Worm (Caenorhabditis elegans) whole organism, young adult: ENCODE data around the gene srt-24.
"Not testable (repeated sequence)": the region's sequence is repeated elsewhere in the genome, so short reads cannot be mapped to it uniquely, and the experiment has no call there.

Source experiments
- B0019.2 ChIP-seq: fragments of 200-800 bp; sonication (Bioruptor generic); conservative IDR thresholded peaks from 2 replicates; pipeline ENCODE4 v1.3.6; 2022; ENCODE audit warnings: missing genetic modification reagents, missing genetic modification characterization, missing compliant biosample characterization
- D2030.7 ChIP-seq: fragments of 200-800 bp; sonication (Bioruptor generic); IDR thresholded peaks from 2 replicates; pipeline ENCODE4 v1.3.6; 2022; ENCODE audit warnings: missing genetic modification reagents, missing genetic modification characterization, missing compliant biosample characterization
- F22D6.2 ChIP-seq: sonication (generic microtip); optimal IDR thresholded peaks from 2 replicates; lab custom pipeline; 2016; ENCODE audit warnings: mild to moderate bottlenecking, missing genetic modification characterization, missing compliant biosample characterization
- T07F8.4 ChIP-seq: sonication (generic microtip); optimal IDR thresholded peaks from 2 replicates; lab custom pipeline; 2016; ENCODE audit warnings: mild to moderate bottlenecking, missing genetic modification characterization, moderate library complexity, missing compliant biosample characterization
- Y56A3A.18 ChIP-seq: fragments of 200-800 bp; sonication (Bioruptor generic); IDR thresholded peaks from 2 replicates; pipeline ENCODE4 v1.3.6; 2022; ENCODE audit warnings: missing genetic modification reagents, missing genetic modification characterization, missing compliant biosample characterization
- ama-1 ChIP-seq, 3 experiments: fragments of 150-350 bp in 1 of 3; sonication (generic microtip) in 2 of 3; optimal IDR thresholded peaks; 2 replicates each; lab custom pipeline; 2014 to 2018; ENCODE audit warnings: missing biosample characterization in 2 of 3, missing genetic modification characterization in 2 of 3, missing genetic modification reagents in 2 of 3
- attf-6 ChIP-seq: fragments of 200-800 bp; sonication (Bioruptor generic); IDR thresholded peaks from 2 replicates; pipeline ENCODE4 v1.3.6; 2022; ENCODE audit warnings: missing genetic modification reagents, missing genetic modification characterization, missing compliant biosample characterization
- ceh-100 ChIP-seq: fragments of 200-800 bp; sonication (Bioruptor generic); IDR thresholded peaks from 2 replicates; pipeline ENCODE4 v1.3.6; 2022; ENCODE audit warnings: missing genetic modification reagents, missing genetic modification characterization, missing compliant biosample characterization
- ceh-40 ChIP-seq: fragments of 200-800 bp; sonication (Bioruptor generic); IDR thresholded peaks from 2 replicates; pipeline ENCODE4 v1.3.6; 2022; ENCODE audit warnings: missing genetic modification characterization, missing compliant biosample characterization
- chd-7 ChIP-seq: sonication (generic microtip); optimal IDR thresholded peaks from 2 replicates; lab custom pipeline; 2016; ENCODE audit warnings: mild to moderate bottlenecking, missing genetic modification characterization, moderate library complexity, missing compliant biosample characterization
- dox-1 ChIP-seq: fragments of 200-800 bp; sonication (Bioruptor generic); IDR thresholded peaks from 2 replicates; pipeline ENCODE4 v1.3.6; 2022; ENCODE audit warnings: missing genetic modification reagents, missing genetic modification characterization, missing compliant biosample characterization
- dpl-1 ChIP-seq: fragments of 150-350 bp; optimal IDR thresholded peaks from 2 replicates; lab custom pipeline; 2014; ENCODE audit warnings: missing biosample characterization, missing genetic modification reagents, missing genetic modification characterization
- efl-1 ChIP-seq: fragments of 150-350 bp; optimal IDR thresholded peaks from 2 replicates; lab custom pipeline; 2014; ENCODE audit warnings: missing biosample characterization, missing genetic modification reagents, missing genetic modification characterization
- egrh-3 ChIP-seq: fragments of 200-800 bp; sonication (Bioruptor generic); IDR thresholded peaks from 2 replicates; pipeline ENCODE4 v1.3.6; 2022; ENCODE audit warnings: missing genetic modification reagents, missing genetic modification characterization, missing compliant biosample characterization
- him-1 ChIP-seq: sonication (generic microtip); optimal IDR thresholded peaks from 2 replicates; lab custom pipeline; 2016; ENCODE audit warnings: missing genotype, missing genetic modification reagents, missing genetic modification characterization, missing compliant biosample characterization
- lin-35 ChIP-seq, 3 experiments: fragments of 150-350 bp in 2 of 3; sonication (generic microtip) in 1 of 3; optimal IDR thresholded peaks; 2 replicates each; lab custom pipeline; 2014 to 2018; ENCODE audit warnings: missing biosample characterization in 3 of 3, missing genetic modification characterization in 3 of 3, missing genetic modification reagents in 3 of 3
- lin-54 ChIP-seq: fragments of 200-800 bp; sonication (Bioruptor generic); optimal IDR thresholded peaks from 2 replicates; lab custom pipeline; 2018; ENCODE audit warnings: mild to moderate bottlenecking, missing genetic modification characterization, missing compliant biosample characterization
- lsy-27 ChIP-seq: sonication (generic microtip); optimal IDR thresholded peaks from 2 replicates; lab custom pipeline; 2017; ENCODE audit warnings: missing genetic modification characterization, mild to moderate bottlenecking, missing compliant biosample characterization, antibody characterized with exemption, missing genotype, borderline replicate concordance; ENCODE audit not compliant: insufficient read depth
- mcd-1 ChIP-seq: fragments of 200-800 bp; sonication (Bioruptor generic); IDR thresholded peaks from 2 replicates; pipeline ENCODE4 v1.3.6; 2022; ENCODE audit warnings: missing genetic modification reagents, missing genetic modification characterization, missing compliant biosample characterization
- nfya-2 ChIP-seq: fragments of 200-800 bp; sonication (Bioruptor generic); IDR thresholded peaks from 2 replicates; pipeline ENCODE4 v1.3.6; 2022; ENCODE audit warnings: missing genetic modification reagents, missing genetic modification characterization, missing compliant biosample characterization
- nfyb-1 ChIP-seq: fragments of 200-800 bp; sonication (Bioruptor generic); IDR thresholded peaks from 2 replicates; pipeline ENCODE4 v1.3.6; 2022; ENCODE audit warnings: missing genetic modification reagents, missing genetic modification characterization, missing compliant biosample characterization
- nhr-179 ChIP-seq: sonication (generic microtip); optimal IDR thresholded peaks from 2 replicates; lab custom pipeline; 2016; ENCODE audit warnings: mild to moderate bottlenecking, missing genetic modification characterization, missing compliant biosample characterization
- nhr-80 ChIP-seq: sonication (generic microtip); optimal IDR thresholded peaks from 2 replicates; lab custom pipeline; 2016; ENCODE audit warnings: missing genetic modification characterization, missing compliant biosample characterization
- rcor-1 ChIP-seq: fragments of 200-800 bp; sonication (Bioruptor generic); IDR thresholded peaks from 2 replicates; pipeline ENCODE4 v1.3.6; 2022; ENCODE audit warnings: missing genetic modification reagents, missing genetic modification characterization, missing compliant biosample characterization
- snpc-1.3 ChIP-seq: sonication (generic microtip); optimal IDR thresholded peaks from 2 replicates; lab custom pipeline; 2017; ENCODE audit warnings: missing genetic modification characterization, mild to moderate bottlenecking, missing compliant biosample characterization, antibody characterized with exemption, moderate library complexity, missing genotype, missing genetic modification reagents; ENCODE audit not compliant: insufficient read depth
- snpc-3.4 ChIP-seq: sonication (generic microtip); optimal IDR thresholded peaks from 2 replicates; lab custom pipeline; 2017; ENCODE audit warnings: missing genetic modification characterization, mild to moderate bottlenecking, missing compliant biosample characterization, antibody characterized with exemption, moderate library complexity, missing genotype, missing genetic modification reagents
- tlf-1 ChIP-seq: fragments of 200-800 bp; sonication (Bioruptor generic); optimal IDR thresholded peaks from 2 replicates; lab custom pipeline; 2018; ENCODE audit warnings: mild to moderate bottlenecking, missing genetic modification characterization, missing compliant biosample characterization
- unc-62 ChIP-seq: fragments of 150-350 bp; optimal IDR thresholded peaks from 2 replicates; lab custom pipeline; 2014; ENCODE audit warnings: missing biosample characterization, missing genetic modification reagents, missing genetic modification characterization
- ztf-28 ChIP-seq: fragments of 200-800 bp; sonication (Bioruptor generic); IDR thresholded peaks from 2 replicates; pipeline ENCODE4 v1.3.6; 2022; ENCODE audit warnings: missing genetic modification reagents, missing genetic modification characterization, missing compliant biosample characterization

Gene srt-24

ce11 chrIV:730937-731336 lies at the start of gene srt-24:
srt-24 (minus strand) TSS chrIV:731037.
- TF ChIP-seq T07F8.4 (no peak), nfya-2 (GFP tag; lab: Robert Waterston, UW) (no peak), nhr-179 (tag; lab: Kevin White, UChicago) (no peak), chd-7 (tag; lab: Kevin White, UChicago) (no peak), F22D6.2 (no peak), Y56A3A.18 (GFP tag; lab: Robert Waterston, UW) (no peak), ceh-40 (GFP tag; lab: Robert Waterston, UW) (no peak)

ce11 chrIV:778484-778883 lies 47.6 kb upstream of the srt-24 start, which contains the start of gene ugt-52:
ugt-52 (plus strand) TSS chrIV:778784.
- no peak for TF ChIP-seq snpc-1.3 (tag; lab: Kevin White, UChicago)
- no peak for TF ChIP-seq egrh-3
- no peak for TF ChIP-seq ama-1 (optimal IDR thresholded peaks at IDR 0.05; lab: Kevin White, UChicago)
- TF ChIP-seq ama-1 (GFP tag; optimal IDR thresholded peaks at IDR 0.05; lab: Kevin White, UChicago): no peak
- TF ChIP-seq dox-1 (GFP tag; lab: Robert Waterston, UW): no peak
- TF ChIP-seq nhr-80: peak; percentile 30
- TF ChIP-seq ceh-100: no peak
- TF ChIP-seq, all 124 proteins: peak for 1

ce11 chrIV:773580-773979 lies 42.7 kb upstream of the srt-24 start:
- no peak for TF ChIP-seq ztf-28 (GFP tag; lab: Robert Waterston, UW)
- TF ChIP-seq rcor-1 (GFP tag; lab: Robert Waterston, UW): no peak
- no peak for TF ChIP-seq attf-6
- TF ChIP-seq B0019.2 (GFP tag; lab: Robert Waterston, UW): no peak

ce11 chrIV:772931-773330 lies 42.1 kb upstream of the srt-24 start, which contains the start of gene mrpl-2:
mrpl-2 (plus strand) TSS chrIV:773237.
- TF ChIP-seq snpc-3.4 (no peak), efl-1 (GFP tag; lab: Kevin White, UChicago) (peak; percentile 55), mcd-1 (GFP tag; lab: Robert Waterston, UW) (peak; percentile 85), tlf-1 (GFP tag; lab: Kevin White, UChicago) (no peak), lin-54 (GFP tag; lab: Kevin White, UChicago) (peak; percentile 37), dpl-1 (peak; percentile 24), lin-35 (GFP tag; optimal IDR thresholded peaks at IDR 0.05; lab: Kevin White, UChicago) (peak in 1 of 3 experiments; percentile 34), lsy-27 (tag; lab: Kevin White, UChicago) (no peak), him-1 (no peak), F22D6.2 (no peak)

ce11 chrIV:771061-771460 lies 40.2 kb upstream of the srt-24 start, which contains the start of gene F56B3.9:
F56B3.9 (plus strand) TSS chrIV:771361.
- TF ChIP-seq unc-62 (GFP tag; lab: Kevin White, UChicago); chd-7 (tag; lab: Kevin White, UChicago); nfyb-1 (GFP tag; lab: Robert Waterston, UW): not testable (repeated sequence)

ce11 chrIV:769931-770544 lies 39.2 kb upstream of the srt-24 start:
- TF ChIP-seq D2030.7 (GFP tag; lab: Robert Waterston, UW) (peak; percentile 28; the same call in 1 of the 2 replicates), mcd-1 (GFP tag; lab: Robert Waterston, UW) (peak; percentile 85)
